Worm (Caenorhabditis elegans): Measurements from ENCODE around the gene egl-10.

DNA sequence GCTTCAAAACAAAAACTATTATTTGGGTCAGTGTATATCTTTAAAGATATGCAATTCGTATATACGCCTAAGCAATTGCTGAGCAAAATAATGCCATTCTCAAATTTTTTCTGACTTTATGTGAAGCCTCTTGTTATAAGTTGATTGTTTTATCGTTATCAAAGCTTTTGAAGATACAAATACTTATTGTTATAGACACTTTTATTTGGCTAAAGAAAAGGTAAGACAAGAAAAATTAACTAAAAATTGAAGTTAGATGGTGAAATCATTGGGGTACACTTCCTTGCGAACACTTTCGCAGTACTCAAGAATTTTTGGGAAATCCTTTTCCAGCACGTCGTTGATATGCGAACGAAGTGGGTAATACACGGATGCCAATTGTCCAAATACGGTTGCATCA lies 50.5 kb downstream of the egl-10 start:
- no peak for TF ChIP-seq lin-11 (tag; optimal IDR thresholded peaks at IDR 0.05)
- no peak for TF ChIP-seq nfya-1 (tag; optimal IDR thresholded peaks at IDR 0.05)
- TF ChIP-seq pha-4 (tag; optimal IDR thresholded peaks at IDR 0.05) = no peak
- TF ChIP-seq unc-42 (tag; optimal IDR thresholded peaks at IDR 0.05) = no peak
- TF ChIP-seq nhr-11 (tag; optimal IDR thresholded peaks at IDR 0.05) = no peak
- no peak for TF ChIP-seq tbx-7 (tag; optimal IDR thresholded peaks at IDR 0.05)
- no peak for TF ChIP-seq zip-5 (tag; optimal IDR thresholded peaks at IDR 0.05)
- TF ChIP-seq pag-3 (tag; optimal IDR thresholded peaks at IDR 0.05; ENCODE audit: borderline replicate concordance) = no peak
